Worm (Caenorhabditis elegans): ENCODE data around the gene pgl-3.

ce11 chrV:4805847-4806246, 50.1 kb downstream of the pgl-3 start, which contains the start of gene R02F11.3:
- TF ChIP-seq aly-2 (tag; optimal IDR thresholded peaks at IDR 0.05), result no peak
- TF ChIP-seq nhr-25 (tag; optimal IDR thresholded peaks at IDR 0.05), result no peak
- TF ChIP-seq unc-55 (GFP tag; optimal IDR thresholded peaks at IDR 0.05), result no peak
- TF ChIP-seq lin-13 (GFP tag; optimal IDR thresholded peaks at IDR 0.05), result no peak
- no peak for TF ChIP-seq lsy-2 (tag; optimal IDR thresholded peaks at IDR 0.05)
- no peak for TF ChIP-seq C34F6.9 (tag; optimal IDR thresholded peaks at IDR 0.05)
